Worm (Caenorhabditis elegans) whole organism, L1 larva: Measurements from ENCODE around the gene str-118.

Experiments
- C16A3.4 ChIP-seq: fragments of 150-350 bp; optimal IDR thresholded peaks from 2 replicates; lab custom pipeline; 2014; ENCODE audit warnings: missing biosample characterization, missing genetic modification characterization
- F16B12.6 ChIP-seq: fragments of 150-350 bp; optimal IDR thresholded peaks from 2 replicates; lab custom pipeline; 2014; ENCODE audit warnings: missing biosample characterization, missing genetic modification characterization
- aha-1 ChIP-seq: fragments of 150-350 bp; optimal IDR thresholded peaks from 2 replicates; lab custom pipeline; 2014; ENCODE audit warnings: missing biosample characterization, missing genetic modification characterization
- alr-1 ChIP-seq: fragments of 200-800 bp; sonication (Bioruptor generic); optimal IDR thresholded peaks from 2 replicates; lab custom pipeline; 2018; ENCODE audit warnings: borderline replicate concordance, mild to moderate bottlenecking, missing genetic modification characterization, missing compliant biosample characterization
- aly-2 ChIP-seq: fragments of 150-350 bp; optimal IDR thresholded peaks from 2 replicates; lab custom pipeline; 2014; ENCODE audit warnings: missing biosample characterization, missing genetic modification characterization
- ama-1 ChIP-seq: fragments of 150-350 bp; optimal IDR thresholded peaks from 2 replicates; lab custom pipeline; 2014
- blmp-1 ChIP-seq: fragments of 150-350 bp; optimal IDR thresholded peaks from 2 replicates; lab custom pipeline; 2014; ENCODE audit warnings: missing biosample characterization, missing genetic modification characterization
- ceh-63 ChIP-seq: fragments of 200-800 bp; sonication (Bioruptor generic); optimal IDR thresholded peaks from 2 replicates; lab custom pipeline; 2018; ENCODE audit warnings: mild to moderate bottlenecking, missing genetic modification characterization, missing compliant biosample characterization
- ceh-8 ChIP-seq: fragments of 200-800 bp; sonication (Bioruptor generic); optimal IDR thresholded peaks from 2 replicates; lab custom pipeline; 2018; ENCODE audit warnings: mild to moderate bottlenecking, missing genetic modification characterization, moderate library complexity, missing compliant biosample characterization
- ceh-82 ChIP-seq, 3 experiments: fragments of 150-350 bp in 1 of 3; sonication (generic microtip) in 2 of 3; optimal IDR thresholded peaks; 2 replicates each; lab custom pipeline; 2014 to 2017; ENCODE audit warnings: missing biosample characterization in 3 of 3, missing genetic modification characterization in 3 of 3
- ceh-90 ChIP-seq: sonication (generic microtip); optimal IDR thresholded peaks from 2 replicates; lab custom pipeline; 2016; ENCODE audit warnings: missing genetic modification characterization, missing compliant biosample characterization
- dpl-1 ChIP-seq, 3 experiments: fragments of 150-350 bp in 2 of 3; sonication (generic microtip) in 1 of 3; optimal IDR thresholded peaks; 2 replicates each; lab custom pipeline; 2014 to 2017; ENCODE audit warnings: missing biosample characterization in 3 of 3, missing genetic modification characterization in 3 of 3, missing genetic modification reagents in 3 of 3
- efl-3 ChIP-seq: fragments of 200-800 bp; sonication (Bioruptor generic); optimal IDR thresholded peaks from 2 replicates; lab custom pipeline; 2018; ENCODE audit warnings: mild to moderate bottlenecking, missing genetic modification characterization, missing compliant biosample characterization
- elt-2 ChIP-seq: sonication (generic microtip); optimal IDR thresholded peaks from 2 replicates; lab custom pipeline; 2016; ENCODE audit warnings: missing genetic modification characterization, mild to moderate bottlenecking, inconsistent platforms, missing compliant biosample characterization, missing genetic modification reagents
- elt-3 ChIP-seq, 6 experiments: fragments of 150-350 bp in 1 of 6; sonication (generic microtip); optimal IDR thresholded peaks; 2 replicates each; lab custom pipeline; 2017 to 2018; ENCODE audit warnings: missing biosample characterization in 6 of 6, missing genetic modification characterization in 6 of 6, inconsistent platforms in 1 of 6
- ets-5 ChIP-seq: fragments of 200-800 bp; sonication (Bioruptor generic); IDR thresholded peaks from 2 replicates; pipeline ENCODE4 v1.3.6; 2022; ENCODE audit warnings: missing genetic modification characterization, missing compliant biosample characterization
- fkh-10 ChIP-seq: sonication (generic microtip); optimal IDR thresholded peaks from 2 replicates; lab custom pipeline; 2017; ENCODE audit warnings: missing biosample characterization, missing genetic modification reagents, missing genetic modification characterization
- fkh-8 ChIP-seq: sonication (generic microtip); optimal IDR thresholded peaks from 2 replicates; lab custom pipeline; 2016; ENCODE audit warnings: mild to moderate bottlenecking, missing genetic modification characterization, missing compliant biosample characterization
- fos-1 ChIP-seq: fragments of 150-350 bp; optimal IDR thresholded peaks from 2 replicates; lab custom pipeline; 2014; ENCODE audit warnings: missing biosample characterization, missing genetic modification characterization
- hlh-17 ChIP-seq: fragments of 200-800 bp; sonication (Bioruptor generic); optimal IDR thresholded peaks from 2 replicates; lab custom pipeline; 2018; ENCODE audit warnings: missing genetic modification characterization, mild to moderate bottlenecking, missing compliant biosample characterization, moderate library complexity, borderline replicate concordance
- hpl-2 ChIP-seq: fragments of 150-350 bp; optimal IDR thresholded peaks from 2 replicates; lab custom pipeline; 2014; ENCODE audit warnings: missing biosample characterization, missing genetic modification reagents, missing genetic modification characterization
- jun-1 ChIP-seq: fragments of 150-350 bp; optimal IDR thresholded peaks from 2 replicates; lab custom pipeline; 2014; ENCODE audit warnings: missing biosample characterization, missing genetic modification reagents, missing genetic modification characterization
- lin-13 ChIP-seq: fragments of 150-350 bp; optimal IDR thresholded peaks from 2 replicates; lab custom pipeline; 2014; ENCODE audit warnings: missing biosample characterization, missing genetic modification reagents, missing genetic modification characterization
- lin-14 ChIP-seq: fragments of 200-800 bp; sonication (Bioruptor generic); optimal IDR thresholded peaks from 2 replicates; lab custom pipeline; 2018; ENCODE audit warnings: mild to moderate bottlenecking, missing genetic modification characterization, moderate library complexity, missing compliant biosample characterization
- lir-3 ChIP-seq: sonication (generic microtip); optimal IDR thresholded peaks from 2 replicates; lab custom pipeline; 2016; ENCODE audit warnings: mild to moderate bottlenecking, missing genetic modification characterization, moderate library complexity, missing compliant biosample characterization; ENCODE audit not compliant: poor library complexity
- lsy-2 ChIP-seq, 2 experiments: fragments of 150-350 bp; optimal IDR thresholded peaks; 2 replicates each; lab custom pipeline; 2014; ENCODE audit warnings: missing biosample characterization in 2 of 2, missing genetic modification characterization in 2 of 2
- mab-9 ChIP-seq: fragments of 200-800 bp; sonication (Bioruptor generic); IDR thresholded peaks from 2 replicates; pipeline ENCODE4 v1.3.6; 2022; ENCODE audit warnings: missing genetic modification reagents, missing genetic modification characterization, missing compliant biosample characterization
- mef-2 ChIP-seq: fragments of 150-350 bp; optimal IDR thresholded peaks from 2 replicates; lab custom pipeline; 2014; ENCODE audit warnings: missing biosample characterization, missing genetic modification characterization
- nhr-12 ChIP-seq: sonication (generic microtip); optimal IDR thresholded peaks from 2 replicates; lab custom pipeline; 2017; ENCODE audit warnings: missing biosample characterization, missing genetic modification characterization
- nhr-237 ChIP-seq: fragments of 150-350 bp; optimal IDR thresholded peaks from 2 replicates; lab custom pipeline; 2014; ENCODE audit warnings: missing biosample characterization, missing genetic modification characterization
- nhr-76 ChIP-seq: sonication (generic microtip); optimal IDR thresholded peaks from 2 replicates; lab custom pipeline; 2017; ENCODE audit warnings: missing biosample characterization, missing genetic modification characterization
- nhr-77 ChIP-seq: fragments of 150-350 bp; optimal IDR thresholded peaks from 2 replicates; lab custom pipeline; 2014; ENCODE audit warnings: missing biosample characterization, missing genetic modification characterization
- nhr-84 ChIP-seq: sonication (generic microtip); optimal IDR thresholded peaks from 2 replicates; lab custom pipeline; 2017; ENCODE audit warnings: missing biosample characterization, missing genetic modification characterization
- nhr-85 ChIP-seq: sonication (generic microtip); peaks from one replicate; lab custom pipeline; 2016; ENCODE audit warnings: missing genetic modification characterization, inconsistent platforms, missing compliant biosample characterization
- pag-3 ChIP-seq: sonication (generic microtip); optimal IDR thresholded peaks from 2 replicates; lab custom pipeline; 2017; ENCODE audit warnings: missing genetic modification characterization, mild to moderate bottlenecking, missing compliant biosample characterization, antibody characterized with exemption, borderline replicate concordance; ENCODE audit not compliant: insufficient read depth
- pax-3 ChIP-seq: fragments of 200-800 bp; sonication (Bioruptor generic); optimal IDR thresholded peaks from 2 replicates; lab custom pipeline; 2018; ENCODE audit warnings: mild to moderate bottlenecking, missing genetic modification characterization, moderate library complexity, missing compliant biosample characterization
- pqm-1 ChIP-seq: sonication (generic microtip); optimal IDR thresholded peaks from 3 replicates; lab custom pipeline; 2017; ENCODE audit warnings: missing biosample characterization, missing genetic modification characterization
- skn-1 ChIP-seq: fragments of 150-350 bp; optimal IDR thresholded peaks from 2 replicates; lab custom pipeline; 2014; ENCODE audit warnings: missing biosample characterization, missing genetic modification characterization
- snu-23 ChIP-seq: sonication (generic microtip); optimal IDR thresholded peaks from 2 replicates; lab custom pipeline; 2016; ENCODE audit warnings: missing genetic modification characterization, missing compliant biosample characterization
- sox-4 ChIP-seq: sonication (generic microtip); optimal IDR thresholded peaks from 2 replicates; lab custom pipeline; 2016; ENCODE audit warnings: missing genetic modification characterization, missing compliant biosample characterization
- sup-37 ChIP-seq: fragments of 200-800 bp; sonication (Bioruptor generic); optimal IDR thresholded peaks from 2 replicates; lab custom pipeline; 2018; ENCODE audit warnings: mild to moderate bottlenecking, missing genetic modification characterization, missing compliant biosample characterization
- swsn-7 ChIP-seq: sonication (generic microtip); optimal IDR thresholded peaks from 2 replicates; lab custom pipeline; 2016; ENCODE audit warnings: missing genetic modification characterization, missing compliant biosample characterization
- unc-30 ChIP-seq: sonication (generic microtip); optimal IDR thresholded peaks from 2 replicates; lab custom pipeline; 2017; ENCODE audit warnings: missing biosample characterization, missing genetic modification characterization
- unc-86 ChIP-seq: sonication (generic microtip); optimal IDR thresholded peaks from 2 replicates; lab custom pipeline; 2016; ENCODE audit warnings: missing genetic modification characterization, missing compliant biosample characterization
- vab-15 ChIP-seq: sonication (generic microtip); optimal IDR thresholded peaks from 2 replicates; lab custom pipeline; 2017; ENCODE audit warnings: missing genotype, mild to moderate bottlenecking, missing genetic modification characterization, missing compliant biosample characterization
- zag-1 ChIP-seq: fragments of 150-350 bp; optimal IDR thresholded peaks from 2 replicates; lab custom pipeline; 2014; ENCODE audit warnings: missing biosample characterization, missing genetic modification characterization
- ztf-11 ChIP-seq, 2 experiments: sonication (generic microtip); optimal IDR thresholded peaks; 2 replicates each; lab custom pipeline; 2016 to 2017; ENCODE audit warnings: missing genetic modification characterization in 2 of 2, missing biosample characterization in 1 of 2, missing compliant biosample characterization in 1 of 2
- ztf-4 ChIP-seq: fragments of 150-350 bp; optimal IDR thresholded peaks from 2 replicates; lab custom pipeline; 2014; ENCODE audit warnings: missing biosample characterization, missing genetic modification characterization

str-118 gene

ce11 chrV:10036275-10036674, 15.7 kb upstream of the str-118 start, which contains the start of gene T06E8.2 (continued):
- TF ChIP-seq vab-15 (tag; lab: Kevin White, UChicago) (no peak), nhr-77 (tag; lab: Kevin White, UChicago) (peak; percentile 38), nhr-12 (tag; lab: Kevin White, UChicago) (no peak), ztf-11 (tag; optimal IDR thresholded peaks at IDR 0.05; lab: Kevin White, UChicago) (peak in 1 of 2 experiments; percentile 10), nhr-76 (tag; lab: Kevin White, UChicago) (no peak), lin-13 (GFP tag; lab: Kevin White, UChicago) (peak; percentile 13), jun-1 (tag; lab: Kevin White, UChicago) (no peak), ceh-82 (tag; optimal IDR thresholded peaks at IDR 0.05; lab: Kevin White, UChicago) (peak in 2 of 3 experiments; percentile 16 to 34), pax-3 (no peak), elt-2 (tag; lab: Kevin White, UChicago) (no peak), mab-9 (GFP tag; lab: Robert Waterston, UW) (no peak), zag-1 (tag; lab: Kevin White, UChicago) (no peak), hlh-17 (no peak), mef-2 (tag; lab: Kevin White, UChicago) (no peak), aly-2 (tag; lab: Kevin White, UChicago) (no peak), pqm-1 (tag; lab: Kevin White, UChicago) (no peak), lin-14 (peak; percentile 88), unc-30 (no peak), C16A3.4 (tag; lab: Kevin White, UChicago) (no peak), lsy-2 (tag; optimal IDR thresholded peaks at IDR 0.05; lab: Kevin White, UChicago) (peak; percentile 34 to 43), fos-1 (no peak), skn-1 (tag; lab: Kevin White, UChicago) (peak; percentile 49), sup-37 (GFP tag; lab: Kevin White, UChicago) (no peak), elt-3 (tag; optimal IDR thresholded peaks at IDR 0.05; lab: Kevin White, UChicago) (no peak), alr-1 (tag; lab: Kevin White, UChicago) (no peak), ceh-90 (tag; lab: Kevin White, UChicago) (no peak), hpl-2 (GFP tag; lab: Kevin White, UChicago) (no peak), nhr-85 (tag; lab: Kevin White, UChicago) (peak; percentile 86), snu-23 (GFP tag; lab: Kevin White, UChicago) (peak; percentile 72), efl-3 (GFP tag; lab: Kevin White, UChicago) (no peak), nhr-84 (tag; lab: Kevin White, UChicago) (no peak), ets-5 (GFP tag; lab: Robert Waterston, UW) (no peak), ceh-8 (no peak), fkh-10 (GFP tag; lab: Kevin White, UChicago) (no peak), fkh-8 (tag; lab: Kevin White, UChicago) (no peak), lir-3 (tag; lab: Kevin White, UChicago) (no peak), nhr-237 (tag; lab: Kevin White, UChicago) (no peak), sox-4 (tag; lab: Kevin White, UChicago) (no peak), blmp-1 (peak; percentile 24), ama-1 (lab: Kevin White, UChicago) (no peak)
- TF ChIP-seq, all 84 proteins: peak for 31

- TF ChIP-seq mef-2 (tag; lab: Kevin White, UChicago) = no peak
- TF ChIP-seq pag-3 = no peak
- no peak for TF ChIP-seq ceh-82 (tag; optimal IDR thresholded peaks at IDR 0.05; lab: Kevin White, UChicago)
- TF ChIP-seq dpl-1 (GFP tag; optimal IDR thresholded peaks at IDR 0.05; lab: Kevin White, UChicago) = no peak
- TF ChIP-seq alr-1 (tag; lab: Kevin White, UChicago) = no peak
- no peak for TF ChIP-seq mab-9 (GFP tag; lab: Robert Waterston, UW)
- no peak for TF ChIP-seq F16B12.6 (tag; lab: Kevin White, UChicago)
- TF ChIP-seq pqm-1 (tag; lab: Kevin White, UChicago) = no peak
- no peak for TF ChIP-seq swsn-7
- TF ChIP-seq ztf-4 (tag; lab: Kevin White, UChicago) = no peak
- no peak for TF ChIP-seq snu-23 (GFP tag; lab: Kevin White, UChicago)
- no peak for TF ChIP-seq skn-1 (tag; lab: Kevin White, UChicago)
- no peak for TF ChIP-seq unc-86 (tag; lab: Kevin White, UChicago)
- no peak for TF ChIP-seq ceh-63 (GFP tag; lab: Kevin White, UChicago)
- no peak for TF ChIP-seq aha-1
These were observed 14.9 kb upstream of the str-118 start, which contains the start of gene F57A8.1 for ce11 chrV:10037040-10037439. Gene F57A8.1, plus strand, starts transcription at chrV:10037340.
